Worm (Caenorhabditis elegans): ENCODE results near the gene eor-2.

The eor-2 gene

DNA sequence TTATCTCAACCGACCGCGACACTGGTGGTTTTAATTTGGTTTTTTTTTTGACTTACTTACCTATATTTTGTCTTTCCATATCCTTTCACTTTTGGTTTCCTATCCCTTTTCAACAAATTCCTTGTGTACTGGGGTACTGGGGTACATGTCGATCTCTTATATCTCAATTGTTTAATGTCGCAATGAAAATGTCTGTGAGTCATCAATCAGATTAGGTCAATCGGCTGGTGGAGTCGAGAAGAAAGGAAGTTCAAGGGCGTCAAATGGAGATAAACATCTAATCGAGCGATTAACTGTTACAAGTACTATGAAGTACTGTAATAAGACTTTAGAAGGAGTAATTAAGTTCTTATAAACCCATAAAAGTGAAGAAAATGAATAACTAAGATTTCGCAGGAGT is 26.9 kb upstream of the eor-2 start (continued):
- TF ChIP-seq gmeb-1 (tag; optimal IDR thresholded peaks at IDR 0.05) (no peak), nhr-10 (tag; optimal IDR thresholded peaks at IDR 0.05) (no peak), lin-11 (tag; optimal IDR thresholded peaks at IDR 0.05) (no peak), nhr-23 (tag; optimal IDR thresholded peaks at IDR 0.05) (peak; percentile 17), dmd-4 (tag; optimal IDR thresholded peaks at IDR 0.05) (no peak), mdl-1 (tag; optimal IDR thresholded peaks at IDR 0.05) (no peak), unc-62 (GFP tag; optimal IDR thresholded peaks at IDR 0.05) (no peak), ama-1 (optimal IDR thresholded peaks at IDR 0.05) (no peak), ztf-11 (tag; optimal IDR thresholded peaks at IDR 0.05) (no peak), egl-27 (tag; optimal IDR thresholded peaks at IDR 0.05) (peak; percentile 71), ZK546.5 (tag; optimal IDR thresholded peaks at IDR 0.05) (no peak), unc-39 (tag; optimal IDR thresholded peaks at IDR 0.05) (no peak)

DNA sequence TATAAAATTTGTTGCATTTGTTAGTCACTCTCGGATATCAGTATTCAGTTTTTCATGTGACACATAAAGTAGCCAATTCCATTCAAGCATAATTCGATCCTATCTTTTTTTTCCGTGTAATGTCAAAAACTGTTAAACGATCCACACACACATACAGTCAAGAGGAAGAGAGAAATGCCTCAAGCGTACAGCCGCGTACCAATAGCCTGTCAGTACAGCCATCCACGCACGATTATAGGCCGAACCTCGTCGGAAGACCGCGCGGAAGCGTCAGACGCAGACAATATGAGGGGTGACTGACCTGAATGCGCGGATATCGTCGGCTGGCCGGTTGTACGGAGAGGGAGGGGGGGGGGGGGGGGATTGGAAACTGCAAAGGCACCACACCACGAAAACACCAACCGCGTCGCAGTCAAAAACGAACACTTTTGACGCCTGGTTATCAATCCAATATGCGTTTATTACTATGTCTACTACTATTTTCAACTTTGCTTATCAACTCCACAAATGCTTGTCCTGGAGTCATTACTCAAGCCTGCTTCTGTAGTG is 25.2 kb upstream of the eor-2 start, which contains the start of gene let-4:
TSS of gene let-4 (plus strand) at position 357 of the 549 bp plus-strand sequence.
- TF ChIP-seq sem-4 (tag; optimal IDR thresholded peaks at IDR 0.05) (no peak), nhr-23 (tag; optimal IDR thresholded peaks at IDR 0.05) (no peak), nhr-129 (tag; optimal IDR thresholded peaks at IDR 0.05) (no peak), gmeb-1 (tag; optimal IDR thresholded peaks at IDR 0.05) (no peak), ceh-82 (tag; optimal IDR thresholded peaks at IDR 0.05) (no peak), mdl-1 (tag; optimal IDR thresholded peaks at IDR 0.05) (no peak), aly-2 (tag; optimal IDR thresholded peaks at IDR 0.05) (no peak), lsy-2 (tag; optimal IDR thresholded peaks at IDR 0.05) (no peak), unc-62 (GFP tag; optimal IDR thresholded peaks at IDR 0.05) (no peak), skn-1 (tag; optimal IDR thresholded peaks at IDR 0.05) (no peak), ceh-16 (tag; optimal IDR thresholded peaks at IDR 0.05) (no peak), elt-1 (tag; optimal IDR thresholded peaks at IDR 0.05) (no peak), alr-1 (tag; optimal IDR thresholded peaks at IDR 0.05) (no peak)

DNA sequence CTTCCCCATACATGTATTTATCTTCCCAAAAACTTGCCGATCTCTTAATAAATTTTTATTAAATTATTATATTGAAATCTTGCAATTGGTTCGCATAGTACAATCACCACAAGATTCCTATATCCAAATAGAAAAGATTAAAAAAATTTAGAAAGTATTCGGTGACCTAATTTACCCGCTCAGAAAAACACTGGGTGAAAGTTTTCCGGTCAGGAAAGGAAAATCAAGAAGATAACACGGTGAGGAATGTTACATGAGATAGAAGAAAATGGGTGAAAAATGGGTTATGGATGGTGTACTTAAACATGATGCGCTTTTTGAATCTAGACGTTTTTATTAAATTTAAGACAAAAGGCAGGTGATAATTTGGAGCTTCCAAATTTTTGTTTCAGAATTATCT is 22.0 kb upstream of the eor-2 start:
- TF ChIP-seq nhr-6 (tag; optimal IDR thresholded peaks at IDR 0.05): no peak
- TF ChIP-seq blmp-1 (tag; optimal IDR thresholded peaks at IDR 0.05; ENCODE audit: insufficient read depth): peak; percentile 78

- no peak for TF ChIP-seq egl-27 (tag; optimal IDR thresholded peaks at IDR 0.05)
- no peak for TF ChIP-seq R02D3.7 (tag; optimal IDR thresholded peaks at IDR 0.05)
- TF ChIP-seq mab-5 (tag; optimal IDR thresholded peaks at IDR 0.05): no peak
- TF ChIP-seq lin-11 (tag; optimal IDR thresholded peaks at IDR 0.05): no peak
- peak; percentile 62 for TF ChIP-seq sma-9 (GFP tag; optimal IDR thresholded peaks at IDR 0.05)
- TF ChIP-seq sma-9 (tag; optimal IDR thresholded peaks at IDR 0.05): no peak
- TF ChIP-seq ztf-1 (GFP tag; conservative IDR thresholded peaks at IDR 0.05): no peak
- TF ChIP-seq fos-1 (tag; optimal IDR thresholded peaks at IDR 0.05): peak; percentile 18
- TF ChIP-seq snpc-4 (tag; optimal IDR thresholded peaks at IDR 0.05): no peak
- TF ChIP-seq sma-3 (GFP tag; optimal IDR thresholded peaks at IDR 0.05): peak; percentile 7
- no peak for TF ChIP-seq gmeb-1 (tag; optimal IDR thresholded peaks at IDR 0.05)
- no peak for TF ChIP-seq alr-1 (tag; optimal IDR thresholded peaks at IDR 0.05)
- no peak for TF ChIP-seq zag-1 (tag; optimal IDR thresholded peaks at IDR 0.05)
- no peak for TF ChIP-seq ztf-4 (tag; optimal IDR thresholded peaks at IDR 0.05)
- peak; percentile 64 for TF ChIP-seq nhr-21 (tag; optimal IDR thresholded peaks at IDR 0.05)
- peak; percentile 2 for TF ChIP-seq nhr-25 (tag; optimal IDR thresholded peaks at IDR 0.05)
- no peak for TF ChIP-seq nhr-77 (tag; optimal IDR thresholded peaks at IDR 0.05)
- TF ChIP-seq mdl-1 (tag; optimal IDR thresholded peaks at IDR 0.05): no peak
- TF ChIP-seq nhr-23 (tag; optimal IDR thresholded peaks at IDR 0.05): no peak
- no peak for TF ChIP-seq crh-2 (tag; optimal IDR thresholded peaks at IDR 0.05)
- TF ChIP-seq sem-4 (tag; optimal IDR thresholded peaks at IDR 0.05): peak; percentile 25
- no peak for TF ChIP-seq nhr-11 (tag; optimal IDR thresholded peaks at IDR 0.05)
- peak; percentile 37 for TF ChIP-seq blmp-1 (tag; optimal IDR thresholded peaks at IDR 0.05; ENCODE audit: insufficient read depth)
- TF ChIP-seq aly-2 (tag; optimal IDR thresholded peaks at IDR 0.05): no peak
- no peak for TF ChIP-seq skn-1 (tag; optimal IDR thresholded peaks at IDR 0.05)
- TF ChIP-seq elt-1 (tag; optimal IDR thresholded peaks at IDR 0.05): peak; percentile 22
- peak in 1 of 2 experiments; percentile 12 for TF ChIP-seq lsy-2 (tag; optimal IDR thresholded peaks at IDR 0.05)
- no peak for TF ChIP-seq F13H6.1 (tag; optimal IDR thresholded peaks at IDR 0.05)
- TF ChIP-seq ceh-16 (tag; optimal IDR thresholded peaks at IDR 0.05): peak; percentile 60
- TF ChIP-seq unc-62 (GFP tag; optimal IDR thresholded peaks at IDR 0.05): no peak
- no peak for TF ChIP-seq Y55F3AM.14 (GFP tag; optimal IDR thresholded peaks at IDR 0.05)
- no peak for TF ChIP-seq nhr-12 (tag; optimal IDR thresholded peaks at IDR 0.05)
- no peak for TF ChIP-seq unc-55 (GFP tag; optimal IDR thresholded peaks at IDR 0.05)
- TF ChIP-seq ZK546.5 (tag; optimal IDR thresholded peaks at IDR 0.05): no peak
- no peak for TF ChIP-seq nhr-129 (tag; optimal IDR thresholded peaks at IDR 0.05)
- TF ChIP-seq C34F6.9 (tag; optimal IDR thresholded peaks at IDR 0.05): no peak
- TF ChIP-seq elt-3 (tag; optimal IDR thresholded peaks at IDR 0.05): no peak
Observed at ce11 chrX:14581429-14581828, 21.4 kb upstream of the eor-2 start, which contains the start of gene sym-1. Gene sym-1 (plus strand): TSS chrX:14581622.

All from whole organism, L2 larva.